Fruit fly (Drosophila melanogaster) whole organism, embryonic: ENCODE results near the gene CG13031.

Experiments
- Atf-2 ChIP-seq: fragments of 200-800 bp; sonication (Bioruptor generic); optimal IDR thresholded peaks from 2 replicates; lab custom pipeline; 2016; ENCODE audit warnings: missing biosample characterization, missing genetic modification characterization
- CG10209 ChIP-seq: fragments of 200-800 bp; sonication (Bioruptor generic); optimal IDR thresholded peaks from 3 replicates; lab custom pipeline; 2017; ENCODE audit warnings: missing biosample characterization, mild to moderate bottlenecking, missing genetic modification characterization, missing genetic modification reagents
- CG11696 ChIP-seq: fragments of 200-800 bp; sonication (Bioruptor generic); IDR thresholded peaks from 2 replicates; pipeline ENCODE4 v1.3.6; 2022; ENCODE audit warnings: missing biosample characterization, missing genetic modification characterization
- CG12104 ChIP-seq: fragments of 200-800 bp; sonication (Bioruptor generic); optimal IDR thresholded peaks from 3 replicates; lab custom pipeline; 2016; ENCODE audit warnings: missing biosample characterization, missing genetic modification characterization
- CG13424 ChIP-seq: fragments of 200-800 bp; sonication (Bioruptor generic); optimal IDR thresholded peaks from 2 replicates; lab custom pipeline; 2019; ENCODE audit warnings: missing biosample characterization, mild to moderate bottlenecking, missing genetic modification characterization, moderate library complexity
- CG14860 ChIP-seq: fragments of 200-800 bp; sonication (Bioruptor generic); IDR thresholded peaks from 3 replicates; pipeline ENCODE4 v1.3.6; 2022; ENCODE audit warnings: missing biosample characterization, missing genetic modification characterization; ENCODE audit not compliant: partially characterized antibody
- CG14965 ChIP-seq: fragments of 200-800 bp; sonication (Bioruptor generic); optimal IDR thresholded peaks from 2 replicates; lab custom pipeline; 2016; ENCODE audit warnings: missing biosample characterization, missing genetic modification characterization, borderline replicate concordance
- CG15479 ChIP-seq: fragments of 200-800 bp; sonication (Bioruptor generic); optimal IDR thresholded peaks from 3 replicates; lab custom pipeline; 2019; ENCODE audit warnings: missing biosample characterization, mild to moderate bottlenecking, missing genetic modification characterization, moderate library complexity
- CG1602 ChIP-seq: fragments of 200-800 bp; sonication (Bioruptor generic); optimal IDR thresholded peaks from 3 replicates; lab custom pipeline; 2016; ENCODE audit warnings: missing biosample characterization, missing genetic modification characterization
- CG17829 ChIP-seq: fragments of 200-800 bp; optimal IDR thresholded peaks from 2 replicates; lab custom pipeline; 2019; ENCODE audit warnings: missing biosample characterization, mild to moderate bottlenecking, missing genetic modification characterization, moderate library complexity
- CG2875 ChIP-seq: fragments of 200-800 bp; sonication (Bioruptor generic); optimal IDR thresholded peaks from 2 replicates; lab custom pipeline; 2017; ENCODE audit warnings: missing biosample characterization, mild to moderate bottlenecking, missing genetic modification characterization, missing genetic modification reagents
- CG3407 ChIP-seq: fragments of 200-800 bp; sonication (Bioruptor generic); optimal IDR thresholded peaks from 2 replicates; lab custom pipeline; 2018; ENCODE audit warnings: missing biosample characterization, mild to moderate bottlenecking, missing genetic modification characterization
- CG34422 ChIP-seq: fragments of 200-800 bp; sonication (Bioruptor generic); IDR thresholded peaks from 3 replicates; pipeline ENCODE4 v1.3.6; 2022; ENCODE audit warnings: missing biosample characterization, missing genetic modification characterization
- CG3838 ChIP-seq: fragments of 200-800 bp; sonication (Bioruptor generic); optimal IDR thresholded peaks from 3 replicates; lab custom pipeline; 2016; ENCODE audit warnings: missing biosample characterization, missing genetic modification characterization
- CG4360 ChIP-seq: fragments of 200-800 bp; sonication (Bioruptor generic); IDR thresholded peaks from 2 replicates; pipeline ENCODE4 v1.3.6; 2022; ENCODE audit warnings: missing biosample characterization, missing genetic modification characterization
- CG4617 ChIP-seq: fragments of 200-800 bp; sonication (Bioruptor generic); optimal IDR thresholded peaks from 3 replicates; lab custom pipeline; 2016; ENCODE audit warnings: missing biosample characterization, missing genetic modification characterization, borderline replicate concordance
- CG7372 ChIP-seq: fragments of 200-800 bp; sonication (Bioruptor generic); IDR thresholded peaks from 2 replicates; pipeline ENCODE4 v1.3.6; 2022; ENCODE audit warnings: missing biosample characterization, missing genetic modification characterization
- CG8765 ChIP-seq: fragments of 200-800 bp; sonication (Bioruptor generic); IDR thresholded peaks from 2 replicates; pipeline ENCODE4 v1.3.6; 2022; ENCODE audit warnings: missing biosample characterization, missing genetic modification characterization
- CHES-1-like ChIP-seq: fragments of 200-800 bp; sonication (Bioruptor generic); optimal IDR thresholded peaks from 2 replicates; lab custom pipeline; 2016; ENCODE audit warnings: missing biosample characterization, missing genetic modification characterization
- D ChIP-seq, 2 experiments: fragments of 200-800 bp in 1 of 2; fragments of >200 bp in 1 of 2; sonication (Bioruptor generic) in 1 of 2; optimal IDR thresholded peaks; 2 replicates in 1 of 2; 3 replicates in 1 of 2; lab custom pipeline; 2017; ENCODE audit warnings: mild to moderate bottlenecking in 1 of 2, missing biosample characterization in 1 of 2, missing genetic modification characterization in 1 of 2, missing genetic modification reagents in 1 of 2
- Doc2 ChIP-seq: fragments of 200-800 bp; sonication (Bioruptor generic); IDR thresholded peaks from 2 replicates; pipeline ENCODE4 v1.3.6; 2022; ENCODE audit warnings: missing biosample characterization, missing genetic modification characterization
- Fer3 ChIP-seq: fragments of 200-800 bp; sonication (Bioruptor generic); optimal IDR thresholded peaks from 2 replicates; lab custom pipeline; 2018; ENCODE audit warnings: missing biosample characterization, mild to moderate bottlenecking, missing genetic modification characterization, moderate library complexity
- HLH3B ChIP-seq: fragments of 200-800 bp; sonication (Bioruptor generic); IDR thresholded peaks from 2 replicates; pipeline ENCODE4 v1.3.6; 2022; ENCODE audit warnings: missing biosample characterization, missing genetic modification characterization
- MESR4 ChIP-seq: fragments of 200-800 bp; sonication (Bioruptor generic); optimal IDR thresholded peaks from 2 replicates; lab custom pipeline; 2018; ENCODE audit warnings: missing biosample characterization, mild to moderate bottlenecking, missing genetic modification characterization, moderate library complexity
- Myb ChIP-seq: fragments of 200-800 bp; sonication (Bioruptor generic); optimal IDR thresholded peaks from 2 replicates; lab custom pipeline; 2016; ENCODE audit warnings: missing biosample characterization, missing genetic modification characterization
- Nf-YA ChIP-seq: fragments of 200-800 bp; sonication (Bioruptor generic); IDR thresholded peaks from 2 replicates; pipeline ENCODE4 v1.3.6; 2022; ENCODE audit warnings: missing biosample characterization, missing genetic modification characterization
- Optix ChIP-seq: fragments of 200-800 bp; sonication (Bioruptor generic); IDR thresholded peaks from 3 replicates; pipeline ENCODE4 v1.3.6; 2022; ENCODE audit warnings: missing biosample characterization, missing genetic modification characterization
- PHDP ChIP-seq: fragments of 200-800 bp; sonication (Bioruptor generic); optimal IDR thresholded peaks from 3 replicates; lab custom pipeline; 2018; ENCODE audit warnings: missing biosample characterization, mild to moderate bottlenecking, missing genetic modification characterization, moderate library complexity
- Sry-δ ChIP-seq: fragments of 200-800 bp; sonication (Bioruptor generic); optimal IDR thresholded peaks from 2 replicates; lab custom pipeline; 2016; ENCODE audit warnings: missing biosample characterization, missing genetic modification characterization
- az2 ChIP-seq: fragments of 200-800 bp; sonication (Bioruptor generic); optimal IDR thresholded peaks from 3 replicates; lab custom pipeline; 2016; ENCODE audit warnings: missing biosample characterization, missing genetic modification characterization
- bsh ChIP-seq, 2 experiments: fragments of 200-800 bp; sonication (Bioruptor generic); optimal IDR thresholded peaks; 2 replicates each; lab custom pipeline; 2017 to 2018; ENCODE audit warnings: mild to moderate bottlenecking in 2 of 2, missing biosample characterization in 2 of 2, missing genetic modification characterization in 2 of 2, moderate library complexity in 1 of 2
- chif ChIP-seq, 2 experiments: fragments of 200-800 bp; sonication (Bioruptor generic); optimal IDR thresholded peaks; 3 replicates each; lab custom pipeline; 2016; ENCODE audit warnings: missing biosample characterization in 2 of 2, missing genetic modification characterization in 2 of 2
- ci ChIP-seq: fragments of 200-800 bp; sonication (Bioruptor generic); IDR thresholded peaks from 3 replicates; pipeline ENCODE4 v1.3.6; 2022; ENCODE audit warnings: missing biosample characterization, missing genetic modification characterization
- dmrt11E ChIP-seq: fragments of 200-800 bp; sonication (Bioruptor generic); optimal IDR thresholded peaks from 3 replicates; lab custom pipeline; 2018; ENCODE audit warnings: missing biosample characterization, mild to moderate bottlenecking, missing genetic modification characterization, moderate library complexity
- fd96Cb ChIP-seq: fragments of 200-800 bp; sonication (Bioruptor generic); optimal IDR thresholded peaks from 2 replicates; lab custom pipeline; 2018; ENCODE audit warnings: missing biosample characterization, mild to moderate bottlenecking, missing genetic modification characterization, moderate library complexity
- ham ChIP-seq: fragments of 200-800 bp; sonication (Bioruptor generic); IDR thresholded peaks from 2 replicates; pipeline ENCODE4 v1.3.6; 2022; ENCODE audit warnings: missing biosample characterization, missing genetic modification characterization
- hbn ChIP-seq: fragments of 200-800 bp; sonication (Bioruptor generic); IDR thresholded peaks from 2 replicates; pipeline ENCODE4 v1.3.6; 2022; ENCODE audit warnings: missing biosample characterization, missing genetic modification characterization; ENCODE audit not compliant: partially characterized antibody
- jumu ChIP-seq: fragments of 200-800 bp; sonication (Bioruptor generic); optimal IDR thresholded peaks from 3 replicates; lab custom pipeline; 2016; ENCODE audit warnings: missing biosample characterization, missing genetic modification characterization
- kah ChIP-seq: fragments of 200-800 bp; sonication (Bioruptor generic); optimal IDR thresholded peaks from 2 replicates; lab custom pipeline; 2018; ENCODE audit warnings: missing biosample characterization, mild to moderate bottlenecking, missing genetic modification characterization
- lmd ChIP-seq: fragments of 200-800 bp; sonication (Bioruptor generic); IDR thresholded peaks from 2 replicates; pipeline ENCODE4 v1.3.6; 2022; ENCODE audit warnings: missing biosample characterization, missing genetic modification characterization
- lola ChIP-seq, 3 experiments: fragments of >200 bp in 2 of 3; fragments of 200-800 bp in 1 of 3; sonication (Bioruptor generic) in 1 of 3; optimal IDR thresholded peaks; 2 replicates each; lab custom pipeline; 2017 to 2019; ENCODE audit warnings: missing biosample characterization in 3 of 3, missing genetic modification characterization in 3 of 3, mild to moderate bottlenecking in 1 of 3, moderate library complexity in 1 of 3
- mld ChIP-seq: fragments of 200-800 bp; sonication (Bioruptor generic); IDR thresholded peaks from 3 replicates; pipeline ENCODE4 v1.3.6; 2022; ENCODE audit warnings: missing biosample characterization, missing genetic modification characterization; ENCODE audit not compliant: partially characterized antibody
- run ChIP-seq: fragments of 200-800 bp; sonication (Bioruptor generic); optimal IDR thresholded peaks from 3 replicates; lab custom pipeline; 2018; ENCODE audit warnings: missing biosample characterization, mild to moderate bottlenecking, missing genetic modification characterization
- slp2 ChIP-seq: fragments of 200-800 bp; sonication (Bioruptor generic); optimal IDR thresholded peaks from 2 replicates; lab custom pipeline; 2016; ENCODE audit warnings: missing biosample characterization, missing genetic modification characterization
- tgo ChIP-seq: fragments of 200-800 bp; sonication (Bioruptor generic); IDR thresholded peaks from 3 replicates; pipeline ENCODE4 v1.3.6; 2022; ENCODE audit warnings: missing biosample characterization, missing genetic modification characterization
- toy ChIP-seq: fragments of 200-800 bp; sonication (Bioruptor generic); IDR thresholded peaks from 2 replicates; pipeline ENCODE4 v1.3.6; 2022; ENCODE audit warnings: missing biosample characterization, missing genetic modification characterization
- trem ChIP-seq: fragments of 200-800 bp; optimal IDR thresholded peaks from 3 replicates; lab custom pipeline; 2019; ENCODE audit warnings: missing biosample characterization, mild to moderate bottlenecking, missing genetic modification characterization, moderate library complexity
- trh ChIP-seq: fragments of 200-800 bp; sonication (Bioruptor generic); optimal IDR thresholded peaks from 2 replicates; lab custom pipeline; 2016; ENCODE audit warnings: missing biosample characterization, missing genetic modification characterization
- usp ChIP-seq: fragments of >200 bp; optimal IDR thresholded peaks from 2 replicates; lab custom pipeline; 2017; ENCODE audit warnings: missing biosample characterization, missing genetic modification characterization
- vvl ChIP-seq: fragments of 200-800 bp; sonication (Bioruptor generic); IDR thresholded peaks from 2 replicates; pipeline ENCODE4 v1.3.6; 2022; ENCODE audit warnings: missing biosample characterization, missing genetic modification characterization
- yki ChIP-seq: fragments of >200 bp; optimal IDR thresholded peaks from 3 replicates; lab custom pipeline; 2018

The CG13031 gene

DNA sequence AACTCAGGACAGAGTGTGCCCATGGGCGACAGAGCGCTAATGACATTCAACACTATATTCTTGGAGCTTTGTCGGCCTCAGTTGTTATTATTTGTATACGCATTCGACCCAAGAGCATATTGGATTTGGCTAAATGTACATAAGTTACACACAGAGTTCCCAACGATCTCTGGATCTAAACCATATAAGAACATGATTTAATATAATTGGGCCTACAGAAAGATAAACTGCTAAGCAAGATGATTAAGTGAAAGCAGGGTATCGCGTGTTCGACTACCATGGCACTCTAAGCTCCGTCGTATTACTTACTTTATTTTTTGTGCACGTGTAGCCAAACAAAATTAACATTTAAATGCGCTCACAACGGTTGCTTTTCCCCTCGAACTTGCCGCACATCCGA, 35.6 kb downstream of the CG13031 start (continued):
- peak; percentile 39; the same call in 1 of the 2 replicates for TF ChIP-seq vvl
- TF ChIP-seq ci (GFP tag; lab: Robert Waterston, UW) = 0 out of 3 replicates have a peak, but pooled peaks have one; percentile 45
- TF ChIP-seq Sry-δ (GFP tag; lab: Kevin White, UChicago) = no peak
- TF ChIP-seq CG4360 = no peak
- TF ChIP-seq Doc2 (GFP tag; lab: Robert Waterston, UW) = no peak
- no peak for TF ChIP-seq mld (GFP tag; lab: Robert Waterston, UW)
- no peak for TF ChIP-seq CG14860 (GFP tag; lab: Robert Waterston, UW)
- TF ChIP-seq CG7372 (GFP tag; lab: Robert Waterston, UW) = no peak
- no peak for TF ChIP-seq CG34422
- TF ChIP-seq yki (lab: Kevin White, UChicago) = no peak
- TF ChIP-seq fd96Cb (tag; lab: Kevin White, UChicago) = peak; percentile 44
- TF ChIP-seq Fer3 (tag; lab: Kevin White, UChicago) = peak; percentile 5
- TF ChIP-seq Optix = peak; percentile 66; the same call in 2 of the 3 replicates
- peak; percentile 38 to 62 for TF ChIP-seq chif (GFP tag; optimal IDR thresholded peaks at IDR 0.05; lab: Kevin White, UChicago)
- TF ChIP-seq PHDP (tag; lab: Kevin White, UChicago) = peak; percentile 45
- no peak for TF ChIP-seq CG12104 (GFP tag; lab: Kevin White, UChicago)
- no peak for TF ChIP-seq CHES-1-like (GFP tag; lab: Kevin White, UChicago)
- TF ChIP-seq CG15479 (GFP tag; lab: Kevin White, UChicago) = no peak
- peak; percentile 11 for TF ChIP-seq trem (tag; lab: Kevin White, UChicago)
- TF ChIP-seq run (tag; lab: Kevin White, UChicago) = no peak
- TF ChIP-seq CG17829 (tag; lab: Kevin White, UChicago) = peak; percentile 14
- no peak for TF ChIP-seq trh (GFP tag; lab: Kevin White, UChicago)
- TF ChIP-seq slp2 = peak; percentile 32
- no peak for TF ChIP-seq MESR4
- peak; percentile 30 for TF ChIP-seq jumu (GFP tag; lab: Kevin White, UChicago)
- TF ChIP-seq bsh (GFP tag; optimal IDR thresholded peaks at IDR 0.05; lab: Kevin White, UChicago) = peak in 1 of 2 experiments; percentile 81
- TF ChIP-seq az2 (GFP tag; lab: Kevin White, UChicago) = peak; percentile 64
- no peak for TF ChIP-seq CG14965 (GFP tag; lab: Kevin White, UChicago)
- no peak for TF ChIP-seq D (optimal IDR thresholded peaks at IDR 0.05; lab: Kevin White, UChicago)
- peak; percentile 42 for TF ChIP-seq D (GFP tag; optimal IDR thresholded peaks at IDR 0.05; lab: Kevin White, UChicago)
- no peak for TF ChIP-seq CG4617 (GFP tag; lab: Kevin White, UChicago)
- no peak; the same call in 2 of the 3 replicates for TF ChIP-seq tgo (GFP tag; lab: Robert Waterston, UW)
- no peak for TF ChIP-seq HLH3B (GFP tag; lab: Robert Waterston, UW)
- TF ChIP-seq kah (GFP tag; lab: Kevin White, UChicago) = no peak
- TF ChIP-seq usp (GFP tag; lab: Kevin White, UChicago) = no peak
- TF ChIP-seq ham (GFP tag; lab: Robert Waterston, UW) = no peak
- TF ChIP-seq Atf-2 = peak; percentile 39
- TF ChIP-seq lmd (GFP tag; lab: Robert Waterston, UW) = peak; percentile 48; the same call in 1 of the 2 replicates
- TF ChIP-seq hbn (GFP tag; lab: Robert Waterston, UW) = no peak
- no peak for TF ChIP-seq Nf-YA (GFP tag; lab: Robert Waterston, UW)
- peak; percentile 20 for TF ChIP-seq CG13424 (tag; lab: Kevin White, UChicago)
- TF ChIP-seq CG3838 (GFP tag; lab: Kevin White, UChicago) = no peak
- TF ChIP-seq CG2875 = no peak
- peak in 1 of 3 experiments; percentile 55 for TF ChIP-seq lola (GFP tag; optimal IDR thresholded peaks at IDR 0.05; lab: Kevin White, UChicago)
- TF ChIP-seq CG1602 (GFP tag; lab: Kevin White, UChicago) = peak; percentile 8
- no peak for TF ChIP-seq toy (GFP tag; lab: Robert Waterston, UW)
- no peak for TF ChIP-seq CG3407
- peak; percentile 55 for TF ChIP-seq dmrt11E (tag; lab: Kevin White, UChicago)
- no peak for TF ChIP-seq CG8765
- no peak for TF ChIP-seq CG11696 (GFP tag; lab: Robert Waterston, UW)
- TF ChIP-seq Myb (GFP tag; lab: Kevin White, UChicago) = no peak
- peak; percentile 20 for TF ChIP-seq CG10209 (GFP tag; lab: Kevin White, UChicago)
